Worm (Caenorhabditis elegans): ENCODE measurements around the gene C50E10.1.

- TF ChIP-seq nhr-76 (tag; optimal IDR thresholded peaks at IDR 0.05) (no peak), alr-1 (tag; optimal IDR thresholded peaks at IDR 0.05; ENCODE audit: borderline replicate concordance) (no peak), nhr-237 (tag; optimal IDR thresholded peaks at IDR 0.05) (no peak), elt-3 (tag; optimal IDR thresholded peaks at IDR 0.05) (peak in 4 of 6 experiments; percentile 29 to 55 (median 48)), sox-4 (tag; optimal IDR thresholded peaks at IDR 0.05) (no peak), fkh-10 (GFP tag; optimal IDR thresholded peaks at IDR 0.05) (no peak), ceh-82 (tag; optimal IDR thresholded peaks at IDR 0.05) (no peak), nhr-90 (tag; optimal IDR thresholded peaks at IDR 0.05; ENCODE audit: poor library complexity) (peak; percentile 43), tbx-2 (tag; optimal IDR thresholded peaks at IDR 0.05) (peak; percentile 42), F16B12.6 (tag; optimal IDR thresholded peaks at IDR 0.05) (no peak), lin-13 (GFP tag; optimal IDR thresholded peaks at IDR 0.05) (no peak), skn-1 (tag; optimal IDR thresholded peaks at IDR 0.05) (no peak), zip-4 (GFP tag; optimal IDR thresholded peaks at IDR 0.05) (no peak), C16A3.4 (tag; optimal IDR thresholded peaks at IDR 0.05) (no peak)
Observed at ce11 chrII:12263971-12264554, 38.2 kb downstream of the C50E10.1 start, which contains the start of gene faxc-1.

Measured in whole organism, L1 larva.